Fruit fly (Drosophila melanogaster) whole organism, embryonic: ENCODE data around the gene CG15725.

Experiments
- Ada2b ChIP-seq: fragments of 200-800 bp; sonication (Bioruptor generic); IDR thresholded peaks from 2 replicates; pipeline ENCODE4 v1.3.6; 2022; ENCODE audit warnings: missing biosample characterization, missing genetic modification characterization
- Atf-2 ChIP-seq: fragments of 200-800 bp; sonication (Bioruptor generic); optimal IDR thresholded peaks from 2 replicates; lab custom pipeline; 2016; ENCODE audit warnings: missing biosample characterization, missing genetic modification characterization
- Bdp1 ChIP-seq: fragments of 200-800 bp; sonication (Bioruptor generic); optimal IDR thresholded peaks from 3 replicates; lab custom pipeline; 2016; ENCODE audit warnings: missing biosample characterization, missing genetic modification characterization
- Blimp-1 ChIP-seq: fragments of 200-800 bp; sonication (Bioruptor generic); optimal IDR thresholded peaks from 3 replicates; lab custom pipeline; 2018; ENCODE audit warnings: missing biosample characterization, missing genetic modification characterization, mild to moderate bottlenecking, moderate library complexity, missing genetic modification reagents
- CG10267 ChIP-seq: fragments of 200-800 bp; sonication (Bioruptor generic); optimal IDR thresholded peaks from 2 replicates; lab custom pipeline; 2018; ENCODE audit warnings: missing biosample characterization, mild to moderate bottlenecking, missing genetic modification characterization, moderate library complexity
- CG10959 ChIP-seq: fragments of 200-800 bp; sonication (Bioruptor generic); IDR thresholded peaks from 2 replicates; pipeline ENCODE4 v1.3.6; 2022; ENCODE audit warnings: missing biosample characterization, missing genetic modification characterization
- CG11247 ChIP-seq: fragments of 200-800 bp; sonication (Bioruptor generic); IDR thresholded peaks from 2 replicates; pipeline ENCODE4 v1.3.6; 2022; ENCODE audit warnings: missing biosample characterization, missing genetic modification characterization
- CG11696 ChIP-seq: fragments of 200-800 bp; sonication (Bioruptor generic); IDR thresholded peaks from 2 replicates; pipeline ENCODE4 v1.3.6; 2022; ENCODE audit warnings: missing biosample characterization, missing genetic modification characterization
- CG12236 ChIP-seq: fragments of 200-800 bp; sonication (Bioruptor generic); optimal IDR thresholded peaks from 2 replicates; lab custom pipeline; 2016; ENCODE audit warnings: missing biosample characterization, missing genetic modification characterization
- CG12299 ChIP-seq: fragments of 200-800 bp; sonication (Bioruptor generic); optimal IDR thresholded peaks from 2 replicates; lab custom pipeline; 2018; ENCODE audit warnings: missing biosample characterization, mild to moderate bottlenecking, missing genetic modification characterization
- CG12659 ChIP-seq: fragments of 200-800 bp; sonication (Bioruptor generic); optimal IDR thresholded peaks from 3 replicates; lab custom pipeline; 2017; ENCODE audit warnings: mild to moderate bottlenecking, missing biosample characterization, missing genetic modification reagents, missing genetic modification characterization
- CG14667 ChIP-seq: fragments of 200-800 bp; sonication (Bioruptor generic); IDR thresholded peaks from 2 replicates; pipeline ENCODE4 v1.3.6; 2022; ENCODE audit warnings: missing biosample characterization, missing genetic modification characterization
- CG15269 ChIP-seq: fragments of 200-800 bp; sonication (Bioruptor generic); optimal IDR thresholded peaks from 2 replicates; lab custom pipeline; 2018; ENCODE audit warnings: missing biosample characterization, mild to moderate bottlenecking, missing genetic modification characterization, moderate library complexity
- CG15514 ChIP-seq: fragments of 200-800 bp; sonication (Bioruptor generic); optimal IDR thresholded peaks from 3 replicates; lab custom pipeline; 2017; ENCODE audit warnings: missing biosample characterization, missing genetic modification characterization, mild to moderate bottlenecking, moderate library complexity, missing genetic modification reagents
- CG15696 ChIP-seq: fragments of 200-800 bp; sonication (Bioruptor generic); optimal IDR thresholded peaks from 2 replicates; lab custom pipeline; 2019; ENCODE audit warnings: missing biosample characterization, mild to moderate bottlenecking, missing genetic modification characterization, moderate library complexity
- CG1603 ChIP-seq: fragments of 200-800 bp; sonication (Bioruptor generic); optimal IDR thresholded peaks from 2 replicates; lab custom pipeline; 2019; ENCODE audit warnings: missing biosample characterization, mild to moderate bottlenecking, missing genetic modification characterization, moderate library complexity
- CG18011 ChIP-seq: fragments of 200-800 bp; sonication (Bioruptor generic); optimal IDR thresholded peaks from 2 replicates; lab custom pipeline; 2017; ENCODE audit warnings: missing biosample characterization, missing genetic modification characterization, mild to moderate bottlenecking, moderate library complexity, missing genotype
- CG30431 ChIP-seq: fragments of 200-800 bp; sonication (Bioruptor generic); optimal IDR thresholded peaks from 2 replicates; lab custom pipeline; 2017; ENCODE audit warnings: missing biosample characterization, missing genetic modification characterization
- CG8359 ChIP-seq: fragments of 200-800 bp; sonication (Bioruptor generic); optimal IDR thresholded peaks from 2 replicates; lab custom pipeline; 2017; ENCODE audit warnings: missing biosample characterization, mild to moderate bottlenecking, missing genetic modification characterization, borderline replicate concordance
- Dbx ChIP-seq: fragments of 200-800 bp; sonication (Bioruptor generic); IDR thresholded peaks from 3 replicates; pipeline ENCODE4 v1.3.6; 2022; ENCODE audit warnings: missing biosample characterization, missing genetic modification characterization
- Drgx ChIP-seq: fragments of 200-800 bp; sonication (Bioruptor generic); IDR thresholded peaks from 2 replicates; pipeline ENCODE4 v1.3.6; 2022; ENCODE audit warnings: missing biosample characterization, missing genetic modification characterization
- HLH3B ChIP-seq: fragments of 200-800 bp; sonication (Bioruptor generic); IDR thresholded peaks from 2 replicates; pipeline ENCODE4 v1.3.6; 2022; ENCODE audit warnings: missing biosample characterization, missing genetic modification characterization
- HLH54F ChIP-seq: fragments of 200-800 bp; sonication (Bioruptor generic); optimal IDR thresholded peaks from 3 replicates; lab custom pipeline; 2016; ENCODE audit warnings: missing biosample characterization, missing genetic modification characterization
- MESR4 ChIP-seq: fragments of 200-800 bp; sonication (Bioruptor generic); optimal IDR thresholded peaks from 2 replicates; lab custom pipeline; 2018; ENCODE audit warnings: missing biosample characterization, mild to moderate bottlenecking, missing genetic modification characterization, moderate library complexity
- PHDP ChIP-seq: fragments of 200-800 bp; sonication (Bioruptor generic); optimal IDR thresholded peaks from 3 replicates; lab custom pipeline; 2018; ENCODE audit warnings: missing biosample characterization, mild to moderate bottlenecking, missing genetic modification characterization, moderate library complexity
- Sox100B ChIP-seq: fragments of 200-800 bp; sonication (Bioruptor generic); optimal IDR thresholded peaks from 3 replicates; lab custom pipeline; 2018; ENCODE audit warnings: missing biosample characterization, mild to moderate bottlenecking, missing genetic modification characterization
- Trl ChIP-seq, 3 experiments: fragments of >200 bp in 2 of 3; fragments of 200-800 bp in 1 of 3; sonication (Bioruptor generic) in 1 of 3; optimal IDR thresholded peaks; 2 replicates in 1 of 3; 3 replicates in 2 of 3; lab custom pipeline; 2016 to 2017; ENCODE audit warnings: missing biosample characterization in 1 of 3, missing genetic modification characterization in 1 of 3
- Usf ChIP-seq: fragments of 200-800 bp; sonication (Bioruptor generic); optimal IDR thresholded peaks from 2 replicates; lab custom pipeline; 2017; ENCODE audit warnings: missing genotype, missing biosample characterization, missing genetic modification characterization
- aop ChIP-seq: fragments of 200-800 bp; sonication (Bioruptor generic); IDR thresholded peaks from 2 replicates; pipeline ENCODE4 v1.3.6; 2022; ENCODE audit warnings: missing biosample characterization, missing genetic modification characterization
- ase ChIP-seq: fragments of 200-800 bp; sonication (Bioruptor generic); IDR thresholded peaks from 3 replicates; pipeline ENCODE4 v1.3.6; 2022; ENCODE audit warnings: missing biosample characterization, missing genetic modification characterization
- bsh ChIP-seq, 2 experiments: fragments of 200-800 bp; sonication (Bioruptor generic); optimal IDR thresholded peaks; 2 replicates each; lab custom pipeline; 2017 to 2018; ENCODE audit warnings: mild to moderate bottlenecking in 2 of 2, missing biosample characterization in 2 of 2, missing genetic modification characterization in 2 of 2, moderate library complexity in 1 of 2
- chif ChIP-seq, 2 experiments: fragments of 200-800 bp; sonication (Bioruptor generic); optimal IDR thresholded peaks; 3 replicates each; lab custom pipeline; 2016; ENCODE audit warnings: missing biosample characterization in 2 of 2, missing genetic modification characterization in 2 of 2
- exex ChIP-seq: fragments of 200-800 bp; sonication (Bioruptor generic); optimal IDR thresholded peaks from 4 replicates; lab custom pipeline; 2018; ENCODE audit warnings: missing biosample characterization, mild to moderate bottlenecking, missing genetic modification characterization, moderate library complexity
- ftz-f1 ChIP-seq: fragments of 200-800 bp; sonication (Bioruptor generic); optimal IDR thresholded peaks from 2 replicates; lab custom pipeline; 2016; ENCODE audit warnings: missing biosample characterization, missing genetic modification characterization
- gem ChIP-seq: fragments of 200-800 bp; sonication (Bioruptor generic); optimal IDR thresholded peaks from 2 replicates; lab custom pipeline; 2019; ENCODE audit warnings: missing biosample characterization, mild to moderate bottlenecking, missing genetic modification characterization, moderate library complexity
- gt ChIP-seq: fragments of 200-800 bp; sonication (Bioruptor generic); IDR thresholded peaks from 2 replicates; pipeline ENCODE4 v1.3.6; 2022; ENCODE audit warnings: missing biosample characterization, missing genetic modification characterization
- her ChIP-seq: fragments of 200-800 bp; sonication (Bioruptor generic); optimal IDR thresholded peaks from 2 replicates; lab custom pipeline; 2016; ENCODE audit warnings: missing biosample characterization, missing genetic modification characterization
- jumu ChIP-seq: fragments of 200-800 bp; sonication (Bioruptor generic); optimal IDR thresholded peaks from 3 replicates; lab custom pipeline; 2016; ENCODE audit warnings: missing biosample characterization, missing genetic modification characterization
- klu ChIP-seq: fragments of 200-800 bp; sonication (Bioruptor generic); IDR thresholded peaks from 2 replicates; pipeline ENCODE4 v1.3.6; 2022; ENCODE audit warnings: missing biosample characterization, missing genetic modification characterization
- mirr ChIP-seq: fragments of 200-800 bp; sonication (Bioruptor generic); optimal IDR thresholded peaks from 3 replicates; lab custom pipeline; 2018; ENCODE audit warnings: missing biosample characterization, mild to moderate bottlenecking, missing genetic modification characterization
- org-1 ChIP-seq: fragments of 200-800 bp; sonication (Bioruptor generic); optimal IDR thresholded peaks from 2 replicates; lab custom pipeline; 2017; ENCODE audit warnings: missing biosample characterization, missing genetic modification characterization
- otp ChIP-seq: fragments of 200-800 bp; sonication (Bioruptor generic); IDR thresholded peaks from 3 replicates; pipeline ENCODE4, ENCODE4 v1.3.6; 2022; ENCODE audit warnings: missing biosample characterization, missing genetic modification characterization
- pum ChIP-seq: fragments of 200-800 bp; sonication (Bioruptor generic); optimal IDR thresholded peaks from 2 replicates; lab custom pipeline; 2016; ENCODE audit warnings: missing biosample characterization, missing genetic modification characterization
- rib ChIP-seq: fragments of 200-800 bp; sonication (Bioruptor generic); IDR thresholded peaks from 2 replicates; pipeline ENCODE4 v1.3.6; 2022; ENCODE audit warnings: missing biosample characterization, missing genetic modification characterization
- salm ChIP-seq: fragments of 200-800 bp; sonication (Bioruptor generic); optimal IDR thresholded peaks from 2 replicates; lab custom pipeline; 2018; ENCODE audit warnings: missing biosample characterization, mild to moderate bottlenecking, missing genetic modification characterization
- sob ChIP-seq: fragments of 200-800 bp; sonication (Bioruptor generic); IDR thresholded peaks from 2 replicates; pipeline ENCODE4 v1.3.6; 2022; ENCODE audit warnings: missing biosample characterization, missing genetic modification characterization
- ttk ChIP-seq: fragments of 200-800 bp; sonication (Bioruptor generic); IDR thresholded peaks from 2 replicates; pipeline ENCODE4 v2.1.2; 2022; ENCODE audit warnings: missing biosample characterization, missing genetic modification characterization
- tup ChIP-seq: fragments of 200-800 bp; sonication (Bioruptor generic); optimal IDR thresholded peaks from 2 replicates; lab custom pipeline; 2016; ENCODE audit warnings: missing biosample characterization, mild to moderate bottlenecking, missing genetic modification characterization, moderate library complexity
- wor ChIP-seq: fragments of 200-800 bp; sonication (Bioruptor generic); IDR thresholded peaks from 2 replicates; pipeline ENCODE4 v1.3.6; 2022; ENCODE audit warnings: missing biosample characterization, missing genetic modification characterization

CG15725 gene

dm6 chrX:12755600-12756373 lies 50.1 kb downstream of the CG15725 start (continued):
- TF ChIP-seq her (GFP tag; lab: Kevin White, UChicago) (peak; percentile 27), Sox100B (peak; percentile 83), pum (no peak), rib (GFP tag; lab: Robert Waterston, UW) (no peak), gem (tag; lab: Kevin White, UChicago) (peak; percentile 91), Blimp-1 (GFP tag; lab: Kevin White, UChicago) (peak; percentile 30), chif (GFP tag; optimal IDR thresholded peaks at IDR 0.05; lab: Kevin White, UChicago) (peak; percentile 32 to 40), Trl (optimal IDR thresholded peaks at IDR 0.05; lab: Kevin White, UChicago) (no peak), Trl (GFP tag; optimal IDR thresholded peaks at IDR 0.05; lab: Kevin White, UChicago) (no peak), CG12299 (tag; lab: Kevin White, UChicago) (peak; percentile 50), CG11696 (no peak), CG15514 (GFP tag; lab: Kevin White, UChicago) (peak; percentile 52), Ada2b (GFP tag; lab: Robert Waterston, UW) (peak; percentile 59), CG10959 (no peak), CG8359 (GFP tag; lab: Kevin White, UChicago) (no peak), wor (GFP tag; lab: Robert Waterston, UW) (peak; percentile 38), CG15696 (tag; lab: Kevin White, UChicago) (no peak), jumu (GFP tag; lab: Kevin White, UChicago) (peak; percentile 21), ttk (peak; percentile 69; the same call in 1 of the 2 replicates), gt (no peak), PHDP (tag; lab: Kevin White, UChicago) (peak; percentile 77), CG11247 (peak; percentile 56), Atf-2 (GFP tag; lab: Kevin White, UChicago) (peak; percentile 45), bsh (GFP tag; optimal IDR thresholded peaks at IDR 0.05; lab: Kevin White, UChicago) (peak; percentile 44 to 55), mirr (GFP tag; lab: Kevin White, UChicago) (no peak), CG14667 (GFP tag; lab: Robert Waterston, UW) (peak; percentile 61), CG18011 (GFP tag; lab: Kevin White, UChicago) (peak; percentile 24), sob (GFP tag; lab: Robert Waterston, UW) (peak; percentile 53; the same call in 1 of the 2 replicates), exex (tag; lab: Kevin White, UChicago) (no peak), HLH54F (GFP tag; lab: Kevin White, UChicago) (peak; percentile 76), org-1 (GFP tag; lab: Kevin White, UChicago) (peak; percentile 55), CG12659 (peak; percentile 87), Bdp1 (GFP tag; lab: Kevin White, UChicago) (no peak), CG15269 (tag; lab: Kevin White, UChicago) (peak; percentile 84), MESR4 (GFP tag; lab: Kevin White, UChicago) (no peak), Drgx (GFP tag; lab: Robert Waterston, UW) (peak; percentile 65), CG30431 (peak; percentile 68), CG12236 (GFP tag; lab: Kevin White, UChicago) (no peak), HLH3B (GFP tag; lab: Robert Waterston, UW) (peak; percentile 63), aop (GFP tag; lab: Robert Waterston, UW) (no peak), ftz-f1 (no peak), Usf (GFP tag; lab: Kevin White, UChicago) (peak; percentile 83), otp (GFP tag; lab: Robert Waterston, UW) (0 out of 3 replicates have a peak, but pooled peaks have one; percentile 32), CG10267 (tag; lab: Kevin White, UChicago) (peak; percentile 41), klu (GFP tag; lab: Robert Waterston, UW) (peak; percentile 62; the same call in 1 of the 2 replicates), tup (GFP tag; lab: Kevin White, UChicago) (no peak), CG1603 (peak; percentile 13), salm (no peak), Dbx (GFP tag; lab: Robert Waterston, UW) (peak; percentile 85), ase (peak; percentile 71; the same call in 2 of the 3 replicates)
